Fruit fly (Drosophila melanogaster) whole organism, embryonic: ENCODE measurements around the gene CG17826.

Source experiments
- Asciz ChIP-seq: fragments of 200-800 bp; sonication (Bioruptor generic); optimal IDR thresholded peaks from 2 replicates; lab custom pipeline; 2017; ENCODE audit warnings: missing biosample characterization, mild to moderate bottlenecking, missing genetic modification characterization, missing genetic modification reagents
- BtbVII ChIP-seq: fragments of 200-800 bp; sonication (Bioruptor generic); optimal IDR thresholded peaks from 3 replicates; lab custom pipeline; 2017; ENCODE audit warnings: missing biosample characterization, mild to moderate bottlenecking, missing genetic modification characterization
- CG11085 ChIP-seq: fragments of 200-800 bp; sonication (Bioruptor generic); IDR thresholded peaks from 2 replicates; pipeline ENCODE4 v1.3.6; 2022; ENCODE audit warnings: missing biosample characterization, missing genetic modification characterization
- CG11504 ChIP-seq: fragments of 200-800 bp; sonication (Bioruptor generic); optimal IDR thresholded peaks from 3 replicates; lab custom pipeline; 2019; ENCODE audit warnings: missing biosample characterization, mild to moderate bottlenecking, missing genetic modification characterization, moderate library complexity
- CG12071 ChIP-seq: fragments of 200-800 bp; sonication (Bioruptor generic); optimal IDR thresholded peaks from 3 replicates; lab custom pipeline; 2018; ENCODE audit warnings: missing biosample characterization, mild to moderate bottlenecking, missing genetic modification characterization
- CG15479 ChIP-seq: fragments of 200-800 bp; sonication (Bioruptor generic); optimal IDR thresholded peaks from 3 replicates; lab custom pipeline; 2019; ENCODE audit warnings: missing biosample characterization, mild to moderate bottlenecking, missing genetic modification characterization, moderate library complexity
- CG1832 ChIP-seq: fragments of 200-800 bp; sonication (Bioruptor generic); optimal IDR thresholded peaks from 2 replicates; lab custom pipeline; 2017; ENCODE audit warnings: missing biosample characterization, mild to moderate bottlenecking, missing genetic modification characterization, inconsistent platforms
- CG3163 ChIP-seq: fragments of 200-800 bp; sonication (Bioruptor generic); optimal IDR thresholded peaks from 3 replicates; lab custom pipeline; 2016; ENCODE audit warnings: missing biosample characterization, missing genetic modification characterization
- CG4617 ChIP-seq: fragments of 200-800 bp; sonication (Bioruptor generic); optimal IDR thresholded peaks from 3 replicates; lab custom pipeline; 2016; ENCODE audit warnings: missing biosample characterization, missing genetic modification characterization, borderline replicate concordance
- CG4730 ChIP-seq: fragments of 200-800 bp; sonication (Bioruptor generic); IDR thresholded peaks from 2 replicates; pipeline ENCODE4 v1.3.6; 2022; ENCODE audit warnings: missing biosample characterization, missing genetic modification characterization
- CG6272 ChIP-seq: fragments of 200-800 bp; sonication (Bioruptor generic); IDR thresholded peaks from 2 replicates; pipeline ENCODE4 v1.3.6; 2022; ENCODE audit warnings: missing biosample characterization, missing genetic modification characterization
- CG9797 ChIP-seq: fragments of 200-800 bp; sonication (Bioruptor generic); optimal IDR thresholded peaks from 3 replicates; lab custom pipeline; 2018; ENCODE audit warnings: missing biosample characterization, mild to moderate bottlenecking, missing genetic modification characterization
- CG9817 ChIP-seq: fragments of 200-800 bp; sonication (Bioruptor generic); optimal IDR thresholded peaks from 2 replicates; lab custom pipeline; 2018; ENCODE audit warnings: missing biosample characterization, mild to moderate bottlenecking, missing genetic modification characterization, moderate library complexity
- CG9876 ChIP-seq: fragments of 200-800 bp; sonication (Bioruptor generic); optimal IDR thresholded peaks from 2 replicates; lab custom pipeline; 2016; ENCODE audit warnings: missing biosample characterization, missing genetic modification characterization
- CTCF ChIP-seq: fragments of 200-800 bp; sonication (Bioruptor generic); optimal IDR thresholded peaks from 2 replicates; lab custom pipeline; 2017; ENCODE audit warnings: missing biosample characterization, mild to moderate bottlenecking, missing genetic modification characterization, moderate library complexity
- Dfd ChIP-seq, 2 experiments: fragments of >200 bp; optimal IDR thresholded peaks; 2 replicates each; lab custom pipeline; 2017; ENCODE audit warnings: missing biosample characterization in 2 of 2, missing genetic modification characterization in 2 of 2
- Dll ChIP-seq: fragments of 200-800 bp; sonication (Bioruptor generic); IDR thresholded peaks from 4 replicates; pipeline ENCODE4 v1.3.6; 2022; ENCODE audit warnings: missing biosample characterization, missing genetic modification characterization; ENCODE audit not compliant: partially characterized antibody
- Doc3 ChIP-seq: fragments of 200-800 bp; sonication (Bioruptor generic); IDR thresholded peaks from 3 replicates; pipeline ENCODE4 v1.3.6; 2022; ENCODE audit warnings: missing biosample characterization, missing genetic modification characterization; ENCODE audit not compliant: partially characterized antibody
- Eip74EF ChIP-seq, 2 experiments: fragments of 200-800 bp in 1 of 2; fragments of >200 bp in 1 of 2; sonication (Bioruptor generic) in 1 of 2; optimal IDR thresholded peaks; 2 replicates each; lab custom pipeline; 2017 to 2019; ENCODE audit warnings: missing biosample characterization in 2 of 2, missing genetic modification characterization in 2 of 2, mild to moderate bottlenecking in 1 of 2, moderate library complexity in 1 of 2
- GATAe ChIP-seq: fragments of 200-800 bp; sonication (Bioruptor generic); conservative IDR thresholded peaks from 2 replicates; pipeline ENCODE4 v1.3.6; 2022; ENCODE audit warnings: missing biosample characterization, missing genetic modification characterization
- Kr ChIP-seq: fragments of 200-800 bp; sonication (Bioruptor generic); optimal IDR thresholded peaks from 2 replicates; lab custom pipeline; 2017; ENCODE audit warnings: missing biosample characterization, mild to moderate bottlenecking, missing genetic modification characterization
- Mad ChIP-seq: fragments of 200-800 bp; sonication (Bioruptor generic); optimal IDR thresholded peaks from 2 replicates; lab custom pipeline; 2016; ENCODE audit warnings: missing biosample characterization, missing genetic modification characterization
- Max ChIP-seq: fragments of 200-800 bp; sonication (Bioruptor generic); optimal IDR thresholded peaks from 2 replicates; lab custom pipeline; 2016; ENCODE audit warnings: missing biosample characterization, mild to moderate bottlenecking, missing genetic modification characterization
- Myb ChIP-seq: fragments of 200-800 bp; sonication (Bioruptor generic); optimal IDR thresholded peaks from 2 replicates; lab custom pipeline; 2016; ENCODE audit warnings: missing biosample characterization, missing genetic modification characterization
- Nf-YB ChIP-seq: fragments of 200-800 bp; sonication (Bioruptor generic); optimal IDR thresholded peaks from 3 replicates; lab custom pipeline; 2019; ENCODE audit warnings: missing biosample characterization, mild to moderate bottlenecking, missing genetic modification characterization, moderate library complexity
- Nf-YC ChIP-seq: fragments of 200-800 bp; optimal IDR thresholded peaks from 3 replicates; lab custom pipeline; 2019; ENCODE audit warnings: missing biosample characterization, mild to moderate bottlenecking, missing genetic modification characterization, moderate library complexity
- Ravus ChIP-seq: fragments of 200-800 bp; sonication (Bioruptor generic); IDR thresholded peaks from 2 replicates; pipeline ENCODE4 v1.3.6; 2022; ENCODE audit warnings: missing biosample characterization, missing genetic modification characterization
- Ssrp ChIP-seq: fragments of 200-800 bp; sonication (Bioruptor generic); optimal IDR thresholded peaks from 2 replicates; lab custom pipeline; 2018; ENCODE audit warnings: missing biosample characterization, mild to moderate bottlenecking, missing genetic modification characterization, moderate library complexity
- YL-1 ChIP-seq: fragments of 200-800 bp; sonication (Bioruptor generic); optimal IDR thresholded peaks from 3 replicates; lab custom pipeline; 2017; ENCODE audit warnings: missing biosample characterization, mild to moderate bottlenecking, missing genetic modification characterization
- crc ChIP-seq: fragments of 200-800 bp; sonication (Bioruptor generic); optimal IDR thresholded peaks from 2 replicates; lab custom pipeline; 2016; ENCODE audit warnings: missing biosample characterization, missing genetic modification characterization
- fd3F ChIP-seq: fragments of 200-800 bp; sonication (Bioruptor generic); optimal IDR thresholded peaks from 2 replicates; lab custom pipeline; 2018; ENCODE audit warnings: missing biosample characterization, mild to moderate bottlenecking, missing genetic modification characterization, moderate library complexity
- fru ChIP-seq: fragments of >200 bp; optimal IDR thresholded peaks from 2 replicates; lab custom pipeline; 2017
- hth ChIP-seq: fragments of >200 bp; optimal IDR thresholded peaks from 2 replicates; lab custom pipeline; 2017; ENCODE audit warnings: inconsistent platforms
- insv ChIP-seq, 2 experiments: fragments of 200-800 bp; sonication (Bioruptor generic); optimal IDR thresholded peaks; 3 replicates each; lab custom pipeline; 2016 to 2018; ENCODE audit warnings: missing biosample characterization in 2 of 2, missing genetic modification characterization in 2 of 2
- jigr1 ChIP-seq: fragments of 200-800 bp; sonication (Bioruptor generic); IDR thresholded peaks from 3 replicates; pipeline ENCODE4 v1.3.6; 2022; ENCODE audit warnings: missing biosample characterization, missing genetic modification characterization
- lmd ChIP-seq: fragments of 200-800 bp; sonication (Bioruptor generic); IDR thresholded peaks from 2 replicates; pipeline ENCODE4 v1.3.6; 2022; ENCODE audit warnings: missing biosample characterization, missing genetic modification characterization
- lola ChIP-seq, 3 experiments: fragments of >200 bp in 2 of 3; fragments of 200-800 bp in 1 of 3; sonication (Bioruptor generic) in 1 of 3; optimal IDR thresholded peaks; 2 replicates each; lab custom pipeline; 2017 to 2019; ENCODE audit warnings: missing biosample characterization in 3 of 3, missing genetic modification characterization in 3 of 3, mild to moderate bottlenecking in 1 of 3, moderate library complexity in 1 of 3
- maf-S ChIP-seq: fragments of 200-800 bp; sonication (Bioruptor generic); optimal IDR thresholded peaks from 2 replicates; lab custom pipeline; 2016; ENCODE audit warnings: missing biosample characterization, missing genetic modification characterization
- oc ChIP-seq: fragments of 200-800 bp; sonication (Bioruptor generic); optimal IDR thresholded peaks from 2 replicates; lab custom pipeline; 2018; ENCODE audit warnings: missing biosample characterization, mild to moderate bottlenecking, missing genetic modification characterization, moderate library complexity
- onecut ChIP-seq: fragments of 200-800 bp; sonication (Bioruptor generic); IDR thresholded peaks from 2 replicates; pipeline ENCODE4 v1.3.6; 2022; ENCODE audit warnings: missing biosample characterization, missing genetic modification characterization
- otp ChIP-seq: fragments of 200-800 bp; sonication (Bioruptor generic); IDR thresholded peaks from 3 replicates; pipeline ENCODE4, ENCODE4 v1.3.6; 2022; ENCODE audit warnings: missing biosample characterization, missing genetic modification characterization
- pan ChIP-seq, 4 experiments: fragments of >200 bp in 3 of 4; fragments of 200-800 bp in 1 of 4; sonication (Bioruptor generic) in 1 of 4; optimal IDR thresholded peaks in 3 of 4; IDR thresholded peaks in 1 of 4; 2 replicates each; pipeline versions ENCODE4 v1.3.6 to Lab custom; 2017 to 2022; ENCODE audit warnings: missing biosample characterization in 2 of 4, missing genetic modification characterization in 2 of 4, mixed read lengths in 1 of 4
- pho ChIP-seq: fragments of 200-800 bp; sonication (Bioruptor generic); optimal IDR thresholded peaks from 2 replicates; lab custom pipeline; 2016; ENCODE audit warnings: missing biosample characterization, missing genetic modification characterization
- pzg ChIP-seq: fragments of 200-800 bp; sonication (Bioruptor generic); optimal IDR thresholded peaks from 3 replicates; lab custom pipeline; 2018; ENCODE audit warnings: missing biosample characterization, mild to moderate bottlenecking, missing genetic modification characterization, moderate library complexity
- ranshi ChIP-seq: fragments of 200-800 bp; sonication (Bioruptor generic); IDR thresholded peaks from 2 replicates; pipeline ENCODE4 v1.3.6; 2022; ENCODE audit warnings: missing biosample characterization, missing genetic modification characterization
- seq ChIP-seq: fragments of 200-800 bp; sonication (Bioruptor generic); IDR thresholded peaks from 2 replicates; pipeline ENCODE4 v1.3.6; 2022; ENCODE audit warnings: missing biosample characterization, missing genetic modification characterization
- slbo ChIP-seq: fragments of 200-800 bp; sonication (Bioruptor generic); IDR thresholded peaks from 2 replicates; pipeline ENCODE4 v1.3.6; 2022; ENCODE audit warnings: missing biosample characterization, missing genetic modification characterization
- ssp ChIP-seq: fragments of 200-800 bp; sonication (Bioruptor generic); IDR thresholded peaks from 2 replicates; pipeline ENCODE4 v1.3.6; 2022; ENCODE audit warnings: missing biosample characterization, missing genetic modification characterization
- sug ChIP-seq: fragments of 200-800 bp; optimal IDR thresholded peaks from 2 replicates; lab custom pipeline; 2019; ENCODE audit warnings: missing biosample characterization, mild to moderate bottlenecking, missing genetic modification characterization, moderate library complexity
- trem ChIP-seq: fragments of 200-800 bp; optimal IDR thresholded peaks from 3 replicates; lab custom pipeline; 2019; ENCODE audit warnings: missing biosample characterization, mild to moderate bottlenecking, missing genetic modification characterization, moderate library complexity
- trh ChIP-seq: fragments of 200-800 bp; sonication (Bioruptor generic); optimal IDR thresholded peaks from 2 replicates; lab custom pipeline; 2016; ENCODE audit warnings: missing biosample characterization, missing genetic modification characterization
- ttk ChIP-seq: fragments of 200-800 bp; sonication (Bioruptor generic); IDR thresholded peaks from 2 replicates; pipeline ENCODE4 v2.1.2; 2022; ENCODE audit warnings: missing biosample characterization, missing genetic modification characterization

Gene CG17826

DNA sequence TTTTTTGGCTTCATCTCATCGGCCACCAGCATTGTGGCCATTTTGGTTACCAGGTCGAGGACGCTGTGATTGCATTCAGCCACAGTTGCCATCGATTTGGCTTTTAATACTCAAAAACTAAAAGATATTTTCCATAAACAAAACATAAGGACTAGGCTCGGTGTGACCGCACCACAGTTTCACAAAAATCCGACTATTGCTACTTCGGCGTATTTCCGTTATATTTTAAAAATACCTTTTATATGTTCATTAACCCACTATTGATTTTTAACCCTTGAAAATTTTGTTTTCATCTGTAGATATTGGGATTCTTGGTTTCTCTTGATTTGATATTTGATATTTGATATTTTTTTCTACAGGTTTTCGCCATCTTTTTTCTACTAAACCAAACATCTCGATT lies 48.3 kb downstream of the CG17826 start, which contains the start of gene Grip163 (continued):
- no peak for TF ChIP-seq Nf-YB
- no peak for TF ChIP-seq pan (optimal IDR thresholded peaks at IDR 0.05; lab: Kevin White, UChicago)
- TF ChIP-seq pan (GFP tag; optimal IDR thresholded peaks at IDR 0.05 in 1 of 2, IDR thresholded peaks at IDR 0.05 in 1 of 2), result no peak
- TF ChIP-seq sug (tag; lab: Kevin White, UChicago), result no peak
- no peak for TF ChIP-seq hth (lab: Kevin White, UChicago)
- TF ChIP-seq CG9817, result no peak
- TF ChIP-seq Max, result no peak
- peak; percentile 17 for TF ChIP-seq pzg (GFP tag; lab: Kevin White, UChicago)
- no peak for TF ChIP-seq Dll
- no peak for TF ChIP-seq ranshi (GFP tag; lab: Robert Waterston, UW)
- no peak for TF ChIP-seq CG4730 (GFP tag; lab: Robert Waterston, UW)
- no peak for TF ChIP-seq ttk (GFP tag; lab: Robert Waterston, UW)
- TF ChIP-seq slbo, result no peak
- TF ChIP-seq CG11085, result no peak
- TF ChIP-seq onecut (GFP tag; lab: Robert Waterston, UW), result peak; percentile 78
- no peak for TF ChIP-seq jigr1
- TF ChIP-seq seq, result no peak
- no peak for TF ChIP-seq CG12071
- TF ChIP-seq CG15479 (GFP tag; lab: Kevin White, UChicago), result no peak
- TF ChIP-seq Asciz, result no peak
- no peak for TF ChIP-seq Doc3
- no peak for TF ChIP-seq otp (GFP tag; lab: Robert Waterston, UW)
- TF ChIP-seq insv (GFP tag; optimal IDR thresholded peaks at IDR 0.05; lab: Kevin White, UChicago), result peak in 1 of 2 experiments; percentile 77
- TF ChIP-seq Ravus (GFP tag; lab: Robert Waterston, UW), result no peak
- TF ChIP-seq Mad (GFP tag; lab: Kevin White, UChicago), result no peak
- no peak for TF ChIP-seq GATAe (GFP tag; lab: Robert Waterston, UW)
- TF ChIP-seq Myb (GFP tag; lab: Kevin White, UChicago), result peak; percentile 87
- TF ChIP-seq oc (tag; lab: Kevin White, UChicago), result no peak
- no peak for TF ChIP-seq CG6272 (GFP tag; lab: Robert Waterston, UW)
- no peak for TF ChIP-seq Kr (GFP tag; lab: Kevin White, UChicago)
- no peak for TF ChIP-seq lola (GFP tag; optimal IDR thresholded peaks at IDR 0.05; lab: Kevin White, UChicago)
- TF ChIP-seq CG4617 (GFP tag; lab: Kevin White, UChicago), result peak; percentile 4
- TF ChIP-seq BtbVII, result no peak
- TF ChIP-seq Dfd (GFP tag; optimal IDR thresholded peaks at IDR 0.05; lab: Kevin White, UChicago), result no peak
- no peak for TF ChIP-seq CG3163
- no peak for TF ChIP-seq CG11504 (tag; lab: Kevin White, UChicago)
- TF ChIP-seq maf-S (GFP tag; lab: Kevin White, UChicago), result no peak
- peak; percentile 35 for TF ChIP-seq trem (tag; lab: Kevin White, UChicago)
- TF ChIP-seq lmd, result no peak
- TF ChIP-seq CG1832 (GFP tag; lab: Kevin White, UChicago), result no peak
- no peak for TF ChIP-seq trh (GFP tag; lab: Kevin White, UChicago)
- no peak for TF ChIP-seq Ssrp (tag; lab: Kevin White, UChicago)
- no peak for TF ChIP-seq ssp (GFP tag; lab: Robert Waterston, UW)
- TF ChIP-seq YL-1 (GFP tag; lab: Kevin White, UChicago), result peak; percentile 21
- no peak for TF ChIP-seq pho
- TF ChIP-seq CG9797 (GFP tag; lab: Kevin White, UChicago), result peak; percentile 35
- no peak for TF ChIP-seq crc (GFP tag; lab: Kevin White, UChicago)
- no peak for TF ChIP-seq fru (lab: Kevin White, UChicago)
- no peak for TF ChIP-seq CG9876 (GFP tag; lab: Kevin White, UChicago)
- TF ChIP-seq Eip74EF (GFP tag; optimal IDR thresholded peaks at IDR 0.05; lab: Kevin White, UChicago), result no peak
- no peak for TF ChIP-seq CTCF (GFP tag; lab: Kevin White, UChicago)
- TF ChIP-seq Nf-YC (tag; lab: Kevin White, UChicago), result no peak
- TF ChIP-seq fd3F, result no peak
